Worm (Caenorhabditis elegans): ENCODE data around the gene ZC376.8.

DNA sequence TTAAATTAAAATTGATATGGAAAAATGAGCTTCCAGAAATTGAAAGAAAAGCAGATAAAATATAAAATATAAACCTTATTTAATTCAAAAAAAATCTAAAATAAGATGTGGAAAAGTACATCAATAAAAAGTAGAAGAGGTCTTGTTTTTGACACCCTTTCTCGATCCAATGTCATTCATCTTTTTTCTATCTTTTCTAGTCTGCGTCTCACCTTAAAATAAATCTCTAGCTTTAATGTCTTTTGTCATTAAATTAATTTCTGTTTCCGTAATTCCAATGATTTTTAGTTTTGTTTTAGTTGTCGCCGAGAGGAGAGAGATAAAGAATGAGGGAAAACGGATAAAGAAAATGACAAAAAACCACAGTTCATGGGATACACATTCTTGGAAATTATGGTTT lies 30.9 kb upstream of the ZC376.8 start:
- TF ChIP-seq aly-1 (tag; optimal IDR thresholded peaks at IDR 0.05) (no peak), sea-1 (GFP tag; conservative IDR thresholded peaks at IDR 0.05) (no peak), hmbx-1 (tag; optimal IDR thresholded peaks at IDR 0.05) (no peak), tra-4 (tag; optimal IDR thresholded peaks at IDR 0.05) (no peak), ama-1 (optimal IDR thresholded peaks at IDR 0.05) (no peak), ceh-13 (GFP tag; optimal IDR thresholded peaks at IDR 0.05) (no peak), hnd-1 (tag; optimal IDR thresholded peaks at IDR 0.05) (no peak), B0310.2 (tag; optimal IDR thresholded peaks at IDR 0.05) (no peak), tbx-11 (GFP tag; IDR thresholded peaks at IDR 0.05) (no peak)
